Worm (Caenorhabditis elegans) whole organism, L3 larva: ENCODE results near the gene Y69H2.15.

Source experiments
- R02D3.7 ChIP-seq: fragments of 150-350 bp; optimal IDR thresholded peaks from 2 replicates; lab custom pipeline; 2014; ENCODE audit warnings: missing biosample characterization, missing genetic modification characterization
- aly-2 ChIP-seq: fragments of 150-350 bp; optimal IDR thresholded peaks from 2 replicates; lab custom pipeline; 2014; ENCODE audit warnings: missing biosample characterization, missing genetic modification characterization
- ama-1 ChIP-seq: fragments of 150-350 bp; optimal IDR thresholded peaks from 2 replicates; lab custom pipeline; 2018
- ceh-16 ChIP-seq: sonication (generic microtip); optimal IDR thresholded peaks from 2 replicates; lab custom pipeline; 2017; ENCODE audit warnings: missing biosample characterization, missing genetic modification characterization
- ceh-9 ChIP-seq: sonication (generic microtip); optimal IDR thresholded peaks from 2 replicates; lab custom pipeline; 2018; ENCODE audit warnings: missing biosample characterization, missing genetic modification characterization
- daf-12 ChIP-seq: fragments of 150-350 bp; optimal IDR thresholded peaks from 2 replicates; lab custom pipeline; 2014; ENCODE audit warnings: missing biosample characterization, missing genetic modification reagents, missing genetic modification characterization
- egl-27 ChIP-seq: sonication (generic microtip); optimal IDR thresholded peaks from 4 replicates; lab custom pipeline; 2017; ENCODE audit warnings: missing biosample characterization, missing genetic modification reagents, missing genetic modification characterization
- fos-1 ChIP-seq: fragments of 150-350 bp; optimal IDR thresholded peaks from 2 replicates; lab custom pipeline; 2014; ENCODE audit warnings: missing biosample characterization, missing genetic modification characterization
- jun-1 ChIP-seq: fragments of 150-350 bp; optimal IDR thresholded peaks from 2 replicates; lab custom pipeline; 2014; ENCODE audit warnings: missing biosample characterization, missing genetic modification reagents, missing genetic modification characterization
- nhr-23 ChIP-seq: fragments of 150-350 bp; optimal IDR thresholded peaks from 2 replicates; lab custom pipeline; 2014; ENCODE audit warnings: missing biosample characterization, missing genetic modification reagents, missing genetic modification characterization
- nhr-237 ChIP-seq: fragments of 150-350 bp; optimal IDR thresholded peaks from 2 replicates; lab custom pipeline; 2014; ENCODE audit warnings: missing biosample characterization, missing genetic modification characterization

DNA sequence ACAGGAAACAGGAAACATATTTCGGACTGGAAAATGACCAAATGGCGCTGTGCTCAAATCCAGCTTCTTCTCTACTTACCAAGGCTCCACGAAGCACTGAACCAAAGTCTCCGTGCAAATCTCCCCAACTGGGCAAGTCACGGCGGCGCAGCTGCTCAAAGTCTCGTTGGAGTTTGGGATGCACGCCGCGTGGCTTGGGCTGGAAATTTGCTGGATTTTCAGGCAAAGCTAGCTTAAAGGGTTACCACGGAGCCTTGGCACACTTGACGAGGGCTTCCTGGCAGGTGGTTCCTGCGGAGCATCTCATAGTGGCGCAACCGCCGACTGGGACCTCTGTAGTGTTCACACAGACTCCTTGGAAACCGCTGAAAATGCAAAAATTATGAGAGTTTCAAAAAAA is 32.2 kb upstream of the Y69H2.15 start:
- TF ChIP-seq ceh-9 (tag; lab: Kevin White, UChicago) (no peak), daf-12 (tag; lab: Kevin White, UChicago) (no peak), fos-1 (tag; lab: Kevin White, UChicago) (no peak), aly-2 (tag; lab: Kevin White, UChicago) (no peak), ama-1 (lab: Kevin White, UChicago) (no peak), jun-1 (tag; lab: Kevin White, UChicago) (no peak), nhr-23 (tag; lab: Kevin White, UChicago) (no peak), R02D3.7 (tag; lab: Kevin White, UChicago) (no peak), egl-27 (no peak), ceh-16 (tag; lab: Kevin White, UChicago) (no peak), nhr-237 (tag; lab: Kevin White, UChicago) (no peak)
